Worm (Caenorhabditis elegans) whole organism, L4/young adult: ENCODE results near the gene Y48E1B.17.

ENCODE experiments used
- W03F9.2 ChIP-seq: fragments of 150-350 bp; optimal IDR thresholded peaks from 2 replicates; lab custom pipeline; 2014; ENCODE audit warnings: missing biosample characterization, missing genetic modification characterization
- dao-5 ChIP-seq: sonication (generic microtip); optimal IDR thresholded peaks from 2 replicates; lab custom pipeline; 2016; ENCODE audit warnings: missing genotype, missing genetic modification characterization, moderate library complexity, missing compliant biosample characterization
- him-1 ChIP-seq: sonication (generic microtip); optimal IDR thresholded peaks from 2 replicates; lab custom pipeline; 2016; ENCODE audit warnings: missing genotype, missing genetic modification reagents, missing genetic modification characterization, missing compliant biosample characterization

DNA sequence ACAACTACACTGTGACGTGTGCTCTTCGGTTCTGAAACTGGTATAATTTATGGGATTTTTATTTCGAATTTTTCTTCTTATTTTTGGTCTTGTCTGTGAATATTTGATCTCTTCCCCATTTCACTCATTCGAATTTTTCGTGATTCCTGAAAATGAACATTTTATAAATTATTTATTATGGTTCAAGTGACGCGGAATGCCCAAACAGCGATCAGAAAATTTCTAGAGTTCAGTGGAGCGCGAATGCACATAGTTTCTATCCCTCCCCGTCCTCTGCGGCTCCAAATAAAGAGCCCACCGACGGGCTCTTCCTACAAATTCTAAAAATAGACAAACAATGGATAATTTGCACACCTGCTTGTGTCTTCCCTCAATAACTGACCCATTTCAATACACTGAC, 37.2 kb downstream of the Y48E1B.17 start, which contains the start of gene F54F11.1:
- no peak for TF ChIP-seq dao-5 (tag; lab: Kevin White, UChicago)
- no peak for TF ChIP-seq him-1 (tag; lab: Kevin White, UChicago)
- no peak for TF ChIP-seq W03F9.2
